Worm (Caenorhabditis elegans): ENCODE results near the gene cki-2.

cki-2 gene

DNA sequence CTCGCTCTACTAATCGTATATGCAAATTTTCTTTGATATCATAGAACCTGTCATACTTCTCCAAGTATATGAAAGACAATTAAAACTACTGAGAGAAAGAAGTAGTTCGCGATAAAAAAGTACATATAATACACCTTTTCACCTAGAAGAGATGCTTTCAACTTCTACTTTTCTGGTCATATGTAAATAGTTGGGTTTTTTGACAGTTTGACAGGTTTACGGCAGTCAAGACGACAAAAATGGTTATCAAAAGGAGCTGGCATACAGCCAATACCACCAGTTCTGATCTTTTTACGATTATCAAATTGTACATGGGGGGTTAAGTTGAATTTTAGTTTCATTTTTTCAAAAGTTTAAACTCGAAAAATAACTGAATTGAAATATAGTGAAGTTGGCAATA is 1.4 kb upstream of the cki-2 start (continued):
- TF ChIP-seq madf-5 (GFP tag; IDR thresholded peaks at IDR 0.05) (no peak), mep-1 (tag; optimal IDR thresholded peaks at IDR 0.05) (no peak), daf-8 (GFP tag; IDR thresholded peaks at IDR 0.05) (no peak), tag-97 (GFP tag; IDR thresholded peaks at IDR 0.05) (no peak), nhr-48 (tag; optimal IDR thresholded peaks at IDR 0.05) (peak; percentile 34), lin-29 (GFP tag; IDR thresholded peaks at IDR 0.05) (no peak), D1046.2 (GFP tag; IDR thresholded peaks at IDR 0.05) (no peak), F37D6.2 (tag; optimal IDR thresholded peaks at IDR 0.05) (no peak), nhr-25 (tag; optimal IDR thresholded peaks at IDR 0.05; ENCODE audit: borderline replicate concordance, insufficient read depth) (no peak), dpl-1 (GFP tag; optimal IDR thresholded peaks at IDR 0.05) (no peak), vab-7 (GFP tag; IDR thresholded peaks at IDR 0.05) (no peak), snpc-1.2 (GFP tag; IDR thresholded peaks at IDR 0.05) (no peak), ama-1 (optimal IDR thresholded peaks at IDR 0.05) (no peak), ceh-20 (GFP tag; IDR thresholded peaks at IDR 0.05) (no peak), gei-8 (GFP tag; optimal IDR thresholded peaks at IDR 0.05) (no peak), nhr-111 (GFP tag; optimal IDR thresholded peaks at IDR 0.05) (no peak), ctbp-1 (GFP tag; IDR thresholded peaks at IDR 0.05) (no peak), dmd-9 (GFP tag; IDR thresholded peaks at IDR 0.05) (no peak), dmd-8 (GFP tag; IDR thresholded peaks at IDR 0.05) (no peak), jun-1 (tag; optimal IDR thresholded peaks at IDR 0.05) (no peak), hif-1 (tag; optimal IDR thresholded peaks at IDR 0.05) (no peak), egl-27 (tag; optimal IDR thresholded peaks at IDR 0.05) (no peak), Y5F2A.4 (GFP tag; optimal IDR thresholded peaks at IDR 0.05) (no peak), mxl-3 (GFP tag; optimal IDR thresholded peaks at IDR 0.05) (no peak), zip-11 (GFP tag; IDR thresholded peaks at IDR 0.05) (no peak), dve-1 (tag; optimal IDR thresholded peaks at IDR 0.05; ENCODE audit: insufficient read depth) (peak; percentile 93), ceh-32 (tag; optimal IDR thresholded peaks at IDR 0.05; ENCODE audit: poor library complexity) (no peak), nhr-102 (tag; optimal IDR thresholded peaks at IDR 0.05) (peak; percentile 29), nhr-76 (tag; optimal IDR thresholded peaks at IDR 0.05) (no peak), duxl-1 (tag; optimal IDR thresholded peaks at IDR 0.05; ENCODE audit: poor library complexity) (no peak), pha-4 (GFP tag; IDR thresholded peaks at IDR 0.05) (no peak), pha-4 (tag; optimal IDR thresholded peaks at IDR 0.05) (no peak), zfp-2 (tag; optimal IDR thresholded peaks at IDR 0.05) (no peak), zag-1 (tag; optimal IDR thresholded peaks at IDR 0.05) (no peak), daf-19 (GFP tag; conservative IDR thresholded peaks at IDR 0.05) (no peak)

- TF ChIP-seq fkh-10 (GFP tag; optimal IDR thresholded peaks at IDR 0.05) (no peak), mdt-29 (GFP tag; IDR thresholded peaks at IDR 0.05) (no peak), spr-1 (tag; optimal IDR thresholded peaks at IDR 0.05) (no peak), ctbp-1 (GFP tag; IDR thresholded peaks at IDR 0.05) (no peak), mxl-3 (GFP tag; optimal IDR thresholded peaks at IDR 0.05) (no peak), jun-1 (tag; optimal IDR thresholded peaks at IDR 0.05) (no peak), dve-1 (tag; optimal IDR thresholded peaks at IDR 0.05; ENCODE audit: insufficient read depth) (no peak), lin-15B (tag; optimal IDR thresholded peaks at IDR 0.05) (no peak), spr-3 (GFP tag; optimal IDR thresholded peaks at IDR 0.05) (no peak), sdz-12 (GFP tag; optimal IDR thresholded peaks at IDR 0.05) (no peak), nhr-6 (tag; optimal IDR thresholded peaks at IDR 0.05) (no peak), daf-19 (GFP tag; conservative IDR thresholded peaks at IDR 0.05) (no peak), egl-43 (GFP tag; IDR thresholded peaks at IDR 0.05) (no peak), F49E8.2 (tag; optimal IDR thresholded peaks at IDR 0.05; ENCODE audit: borderline replicate concordance) (no peak)
These were observed 893 bp upstream of the cki-2 start for ce11 chrII:7815406-7815805.
